Worm (Caenorhabditis elegans): ENCODE results near the gene kbp-4.

- TF ChIP-seq flt-1 (GFP tag; IDR thresholded peaks at IDR 0.05) = no peak
- 0 out of 2 replicates have a peak, but pooled peaks have one; percentile 45 for TF ChIP-seq ztf-23 (GFP tag; IDR thresholded peaks at IDR 0.05)
- TF ChIP-seq T22C8.4 (GFP tag; IDR thresholded peaks at IDR 0.05) = no peak
- no peak for TF ChIP-seq klf-2 (GFP tag; conservative IDR thresholded peaks at IDR 0.05)
- no peak for TF ChIP-seq cog-1 (tag; optimal IDR thresholded peaks at IDR 0.05)
- TF ChIP-seq ref-1 (GFP tag; conservative IDR thresholded peaks at IDR 0.05) = no peak
- no peak for TF ChIP-seq med-1 (GFP tag; optimal IDR thresholded peaks at IDR 0.05; ENCODE audit: insufficient read depth)
These were observed 26.6 kb upstream of the kbp-4 start for ce11 chrIII:1054096-1054495.

Data from whole organism, midembryonic.